Worm (Caenorhabditis elegans) whole organism, L2 larva: ENCODE results near the gene zyg-1.

Source experiments
- C34F6.9 ChIP-seq: fragments of 150-350 bp; optimal IDR thresholded peaks from 2 replicates; lab custom pipeline; 2014; ENCODE audit warnings: missing biosample characterization, missing genetic modification characterization
- F13H6.1 ChIP-seq: sonication (generic microtip); optimal IDR thresholded peaks from 2 replicates; lab custom pipeline; 2016; ENCODE audit warnings: missing genetic modification characterization, missing compliant biosample characterization
- Y55F3AM.14 ChIP-seq: fragments of 200-800 bp; sonication (Bioruptor generic); optimal IDR thresholded peaks from 2 replicates; lab custom pipeline; 2018; ENCODE audit warnings: mild to moderate bottlenecking, missing genetic modification characterization, missing compliant biosample characterization
- ZK546.5 ChIP-seq: sonication (generic microtip); optimal IDR thresholded peaks from 2 replicates; lab custom pipeline; 2017; ENCODE audit warnings: missing biosample characterization, missing genetic modification characterization
- alr-1 ChIP-seq: fragments of 150-350 bp; optimal IDR thresholded peaks from 2 replicates; lab custom pipeline; 2014; ENCODE audit warnings: missing biosample characterization, missing genetic modification characterization
- aly-2 ChIP-seq: fragments of 150-350 bp; optimal IDR thresholded peaks from 2 replicates; lab custom pipeline; 2014; ENCODE audit warnings: missing biosample characterization, missing genetic modification characterization
- ama-1 ChIP-seq: fragments of 150-350 bp; optimal IDR thresholded peaks from 2 replicates; lab custom pipeline; 2018; ENCODE audit warnings: inconsistent platforms
- blmp-1 ChIP-seq: sonication (generic microtip); optimal IDR thresholded peaks from 2 replicates; lab custom pipeline; 2017; ENCODE audit warnings: missing genetic modification characterization, mild to moderate bottlenecking, missing compliant biosample characterization, antibody characterized with exemption, moderate library complexity; ENCODE audit not compliant: insufficient read depth
- crh-2 ChIP-seq: sonication (generic microtip); optimal IDR thresholded peaks from 2 replicates; lab custom pipeline; 2017; ENCODE audit warnings: missing biosample characterization, missing genetic modification characterization
- dmd-4 ChIP-seq: sonication (generic microtip); optimal IDR thresholded peaks from 2 replicates; lab custom pipeline; 2017; ENCODE audit warnings: missing biosample characterization, missing genetic modification characterization
- egl-27 ChIP-seq: sonication (generic microtip); optimal IDR thresholded peaks from 3 replicates; lab custom pipeline; 2017; ENCODE audit warnings: missing biosample characterization, missing genetic modification reagents, missing genetic modification characterization
- elt-1 ChIP-seq: fragments of 150-350 bp; optimal IDR thresholded peaks from 2 replicates; lab custom pipeline; 2014; ENCODE audit warnings: missing biosample characterization, missing genetic modification characterization
- elt-3 ChIP-seq: sonication (generic microtip); optimal IDR thresholded peaks from 2 replicates; lab custom pipeline; 2017; ENCODE audit warnings: missing biosample characterization, missing genetic modification characterization
- fos-1 ChIP-seq: fragments of 150-350 bp; optimal IDR thresholded peaks from 2 replicates; lab custom pipeline; 2014; ENCODE audit warnings: missing biosample characterization, missing genetic modification characterization
- gmeb-1 ChIP-seq: fragments of 150-350 bp; optimal IDR thresholded peaks from 2 replicates; lab custom pipeline; 2014; ENCODE audit warnings: missing biosample characterization, missing genetic modification characterization
- lin-11 ChIP-seq: fragments of 150-350 bp; sonication (generic microtip); optimal IDR thresholded peaks from 2 replicates; lab custom pipeline; 2014; ENCODE audit warnings: missing biosample characterization, missing genetic modification characterization, inconsistent platforms, mixed read lengths
- lin-13 ChIP-seq: fragments of 150-350 bp; optimal IDR thresholded peaks from 2 replicates; lab custom pipeline; 2014; ENCODE audit warnings: missing biosample characterization, missing genetic modification reagents, missing genetic modification characterization
- lsy-2 ChIP-seq, 2 experiments: fragments of 150-350 bp in 1 of 2; sonication (generic microtip) in 1 of 2; optimal IDR thresholded peaks; 2 replicates each; lab custom pipeline; 2014 to 2017; ENCODE audit warnings: missing biosample characterization in 2 of 2, missing genetic modification characterization in 2 of 2
- mab-5 ChIP-seq: fragments of 150-350 bp; optimal IDR thresholded peaks from 2 replicates; lab custom pipeline; 2014; ENCODE audit warnings: missing biosample characterization, missing genetic modification characterization
- mbf-1 ChIP-seq: sonication (generic microtip); optimal IDR thresholded peaks from 2 replicates; lab custom pipeline; 2017; ENCODE audit warnings: missing biosample characterization, missing genetic modification characterization
- mdl-1 ChIP-seq, 2 experiments: fragments of 150-350 bp in 1 of 2; sonication (generic microtip) in 1 of 2; optimal IDR thresholded peaks; 2 replicates each; lab custom pipeline; 2017; ENCODE audit warnings: missing biosample characterization in 2 of 2, missing genetic modification characterization in 2 of 2
- nhr-10 ChIP-seq: sonication (generic microtip); optimal IDR thresholded peaks from 2 replicates; lab custom pipeline; 2017; ENCODE audit warnings: missing biosample characterization, missing genetic modification characterization
- nhr-11 ChIP-seq: fragments of 150-350 bp; optimal IDR thresholded peaks from 2 replicates; lab custom pipeline; 2014; ENCODE audit warnings: missing biosample characterization, missing genetic modification characterization
- nhr-12 ChIP-seq: fragments of 150-350 bp; optimal IDR thresholded peaks from 2 replicates; lab custom pipeline; 2014; ENCODE audit warnings: missing biosample characterization, missing genetic modification characterization
- nhr-129 ChIP-seq: fragments of 150-350 bp; optimal IDR thresholded peaks from 2 replicates; lab custom pipeline; 2014; ENCODE audit warnings: missing biosample characterization, missing genetic modification characterization
- nhr-21 ChIP-seq: fragments of 150-350 bp; optimal IDR thresholded peaks from 2 replicates; lab custom pipeline; 2014; ENCODE audit warnings: missing biosample characterization, missing genetic modification characterization
- nhr-23 ChIP-seq: fragments of 150-350 bp; optimal IDR thresholded peaks from 2 replicates; lab custom pipeline; 2014; ENCODE audit warnings: missing biosample characterization, missing genetic modification reagents, missing genetic modification characterization
- nhr-237 ChIP-seq: fragments of 150-350 bp; optimal IDR thresholded peaks from 2 replicates; lab custom pipeline; 2014; ENCODE audit warnings: missing biosample characterization, missing genetic modification characterization
- nhr-25 ChIP-seq: fragments of 150-350 bp; sonication (generic microtip); optimal IDR thresholded peaks from 3 replicates; lab custom pipeline; 2014; ENCODE audit warnings: missing biosample characterization, missing genetic modification characterization
- nhr-6 ChIP-seq: fragments of 150-350 bp; optimal IDR thresholded peaks from 2 replicates; lab custom pipeline; 2014; ENCODE audit warnings: missing biosample characterization, missing genetic modification characterization
- nhr-77 ChIP-seq: fragments of 150-350 bp; optimal IDR thresholded peaks from 2 replicates; lab custom pipeline; 2014; ENCODE audit warnings: missing biosample characterization, missing genetic modification characterization
- peb-1 ChIP-seq: fragments of 150-350 bp; optimal IDR thresholded peaks from 2 replicates; lab custom pipeline; 2014; ENCODE audit warnings: missing biosample characterization, missing genetic modification characterization
- sem-4 ChIP-seq: fragments of 150-350 bp; optimal IDR thresholded peaks from 2 replicates; lab custom pipeline; 2014; ENCODE audit warnings: missing biosample characterization, missing genetic modification reagents, missing genetic modification characterization
- sma-3 ChIP-seq: sonication (generic microtip); optimal IDR thresholded peaks from 2 replicates; lab custom pipeline; 2016; ENCODE audit warnings: missing genetic modification reagents, missing genetic modification characterization, missing compliant biosample characterization
- sma-9 ChIP-seq, 2 experiments: fragments of 150-350 bp in 1 of 2; sonication (generic microtip) in 1 of 2; optimal IDR thresholded peaks; 2 replicates each; lab custom pipeline; 2014 to 2016; ENCODE audit warnings: missing genetic modification characterization in 2 of 2, mild to moderate bottlenecking in 1 of 2, missing biosample characterization in 1 of 2, missing compliant biosample characterization in 1 of 2, missing genetic modification reagents in 1 of 2, moderate library complexity in 1 of 2
- snpc-4 ChIP-seq: fragments of 150-350 bp; optimal IDR thresholded peaks from 2 replicates; lab custom pipeline; 2014; ENCODE audit warnings: missing biosample characterization, missing genetic modification characterization
- unc-39 ChIP-seq: fragments of 150-350 bp; optimal IDR thresholded peaks from 2 replicates; lab custom pipeline; 2014; ENCODE audit warnings: missing biosample characterization, missing genetic modification characterization
- unc-55 ChIP-seq: fragments of 150-350 bp; sonication (generic microtip); optimal IDR thresholded peaks from 3 replicates; lab custom pipeline; 2014; ENCODE audit warnings: missing biosample characterization, missing genetic modification reagents, missing genetic modification characterization
- zag-1 ChIP-seq: fragments of 150-350 bp; optimal IDR thresholded peaks from 2 replicates; lab custom pipeline; 2014; ENCODE audit warnings: missing biosample characterization, missing genetic modification characterization
- ztf-1 ChIP-seq: fragments of 200-800 bp; sonication (Bioruptor generic); conservative IDR thresholded peaks from 2 replicates; pipeline ENCODE4 v1.3.6; 2022; ENCODE audit warnings: missing genetic modification characterization, missing compliant biosample characterization
- ztf-11 ChIP-seq: sonication (generic microtip); optimal IDR thresholded peaks from 2 replicates; lab custom pipeline; 2017; ENCODE audit warnings: missing biosample characterization, missing genetic modification characterization

The zyg-1 gene

DNA sequence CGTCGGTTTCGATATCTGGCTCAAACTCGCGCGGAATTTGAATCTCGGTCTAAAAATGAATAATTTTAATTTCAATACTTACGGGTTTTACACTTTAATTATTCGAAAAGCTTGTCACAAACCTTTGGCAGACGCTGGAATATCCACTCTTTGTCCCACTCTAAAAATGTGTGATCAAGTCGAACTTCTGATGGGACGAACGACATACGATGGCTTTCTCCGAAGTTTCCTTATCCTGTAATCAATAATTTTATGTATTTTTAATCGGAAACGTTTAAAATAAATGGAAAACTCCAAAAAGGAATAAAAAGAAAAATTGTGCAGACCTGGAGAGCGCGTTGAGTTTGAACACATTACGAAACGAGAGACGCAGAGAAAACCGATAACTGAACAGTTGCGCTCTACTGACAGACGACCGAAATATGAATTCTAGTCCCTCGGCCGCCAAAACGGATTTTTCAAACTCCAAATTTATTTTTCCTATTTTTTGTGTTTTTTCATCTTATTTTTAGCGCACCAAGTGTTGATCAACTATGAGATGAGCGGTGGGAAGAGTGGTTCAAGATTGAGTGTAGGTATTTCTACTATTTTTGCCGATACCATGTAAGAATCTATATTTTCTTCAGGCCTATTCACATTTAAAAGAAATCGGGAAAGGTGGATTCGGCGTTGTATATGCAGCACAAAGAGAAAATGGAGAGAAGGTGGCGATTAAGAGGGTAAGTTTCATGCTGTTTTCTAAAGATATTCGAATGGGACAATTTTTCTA lies at the start of gene zyg-1, which contains the start of the genes sam-4 and F59E12.17:
Gene zyg-1, plus strand, starts transcription at position 513 of the 769 bp plus-strand sequence.
Gene sam-4, minus strand, starts transcription at position 51 of the 769 bp plus-strand sequence.
Gene F59E12.17, minus strand, starts transcription at position 235 of the 769 bp plus-strand sequence.
- TF ChIP-seq nhr-21 (tag; lab: Kevin White, UChicago): no peak
- peak; percentile 56 for TF ChIP-seq crh-2 (tag; lab: Kevin White, UChicago)
- TF ChIP-seq gmeb-1 (tag; lab: Kevin White, UChicago): peak; percentile 53
- TF ChIP-seq lsy-2 (tag; optimal IDR thresholded peaks at IDR 0.05; lab: Kevin White, UChicago): peak in 1 of 2 experiments; percentile 81
- no peak for TF ChIP-seq nhr-6 (tag; lab: Kevin White, UChicago)
- peak; percentile 93 for TF ChIP-seq unc-55 (GFP tag; lab: Kevin White, UChicago)
- TF ChIP-seq mab-5 (tag; lab: Kevin White, UChicago): no peak
- peak; percentile 42 for TF ChIP-seq sma-3
- peak; percentile 78 for TF ChIP-seq nhr-129 (tag; lab: Kevin White, UChicago)
- TF ChIP-seq fos-1 (tag; lab: Kevin White, UChicago): peak; percentile 41
- peak; percentile 20 for TF ChIP-seq F13H6.1 (tag; lab: Kevin White, UChicago)
- peak; percentile 20 for TF ChIP-seq snpc-4 (tag; lab: Kevin White, UChicago)
- peak; percentile 84 for TF ChIP-seq C34F6.9 (tag; lab: Kevin White, UChicago)
- no peak for TF ChIP-seq ZK546.5 (tag; lab: Kevin White, UChicago)

DNA sequence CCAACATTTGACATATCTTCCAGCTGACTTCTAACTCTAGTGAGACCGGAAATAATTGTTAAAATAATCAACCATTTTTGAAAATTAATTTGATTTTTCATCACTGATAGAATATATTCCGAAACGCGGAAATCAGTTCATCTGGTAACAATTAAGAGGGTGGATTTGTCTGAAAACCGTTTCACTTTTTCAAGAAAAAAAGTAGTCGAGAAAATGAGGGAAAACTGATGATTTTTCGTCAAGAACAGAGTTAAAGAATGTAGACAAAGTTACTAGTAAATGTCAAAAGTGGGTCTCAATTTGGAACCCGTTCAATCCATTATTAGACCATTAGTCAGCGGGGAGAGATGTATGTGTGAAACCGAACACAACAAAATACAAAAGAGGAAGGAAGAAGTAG lies 46.4 kb upstream of the zyg-1 start, which contains the start of gene C17G10.6:
Gene C17G10.6, minus strand, starts transcription at position 101 of the 400 bp plus-strand sequence.
- TF ChIP-seq nhr-11 (no peak), sma-3 (no peak), peb-1 (tag; lab: Kevin White, UChicago) (no peak), aly-2 (tag; lab: Kevin White, UChicago) (no peak), mdl-1 (tag; optimal IDR thresholded peaks at IDR 0.05; lab: Kevin White, UChicago) (no peak), zag-1 (tag; lab: Kevin White, UChicago) (no peak), ztf-1 (GFP tag; lab: Robert Waterston, UW) (no peak), nhr-12 (tag; lab: Kevin White, UChicago) (no peak), ama-1 (no peak), lin-13 (no peak), nhr-10 (tag; lab: Kevin White, UChicago) (no peak), F13H6.1 (tag; lab: Kevin White, UChicago) (no peak), nhr-77 (tag; lab: Kevin White, UChicago) (no peak), nhr-25 (tag; lab: Kevin White, UChicago) (no peak), egl-27 (tag; lab: Kevin White, UChicago) (no peak), elt-1 (no peak), fos-1 (tag; lab: Kevin White, UChicago) (no peak), mbf-1 (no peak)

DNA sequence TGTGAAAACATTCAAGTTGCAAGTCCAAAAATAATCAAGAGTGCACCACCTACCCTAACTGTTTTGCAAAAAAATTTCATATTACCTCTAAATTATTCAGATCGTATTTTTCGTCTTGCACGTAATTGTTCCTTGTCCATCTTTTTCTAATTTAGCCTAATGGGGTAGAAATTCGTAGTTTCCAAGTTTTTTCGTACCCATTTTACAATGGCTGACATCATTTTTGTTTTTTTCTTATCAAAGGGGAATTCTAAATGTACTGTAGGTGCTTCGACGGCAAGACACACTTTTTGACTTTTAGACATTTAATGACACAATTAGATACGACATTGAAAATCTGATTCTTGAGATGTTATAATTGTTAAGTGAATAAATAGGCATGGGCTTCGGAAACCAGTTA lies 45.1 kb upstream of the zyg-1 start:
- TF ChIP-seq nhr-237 (tag; lab: Kevin White, UChicago): no peak

DNA sequence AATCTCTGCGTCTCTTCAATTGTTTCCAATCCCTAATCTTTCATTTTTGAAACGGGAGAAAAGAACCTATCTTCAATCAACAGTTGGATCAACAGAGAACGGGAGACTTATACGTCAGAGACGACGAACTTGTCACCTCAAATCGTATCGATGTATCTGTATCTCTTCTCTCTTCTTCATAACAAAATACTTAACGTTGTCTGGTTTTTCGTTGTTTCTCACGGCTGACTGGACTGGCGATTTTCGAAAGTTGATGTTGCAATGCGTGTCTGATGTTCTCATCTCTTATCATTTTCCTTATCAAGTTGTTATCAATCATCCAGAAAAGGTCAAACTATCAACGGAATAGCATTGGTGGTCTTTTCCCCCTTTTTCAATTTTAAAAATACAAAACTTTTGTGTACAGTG lies 44.0 kb upstream of the zyg-1 start:
- TF ChIP-seq F13H6.1 (tag; lab: Kevin White, UChicago) (peak; percentile 10), snpc-4 (tag; lab: Kevin White, UChicago) (no peak), nhr-23 (no peak), nhr-6 (tag; lab: Kevin White, UChicago) (peak; percentile 37), nhr-21 (tag; lab: Kevin White, UChicago) (peak; percentile 92), lin-13 (no peak), sma-3 (peak; percentile 92), sma-9 (GFP tag; optimal IDR thresholded peaks at IDR 0.05; lab: Kevin White, UChicago) (peak; percentile 97), sma-9 (tag; optimal IDR thresholded peaks at IDR 0.05; lab: Kevin White, UChicago) (peak; percentile 63), blmp-1 (tag; lab: Kevin White, UChicago) (peak; percentile 72), gmeb-1 (tag; lab: Kevin White, UChicago) (peak; percentile 61), alr-1 (no peak), nhr-12 (tag; lab: Kevin White, UChicago) (no peak), ama-1 (no peak), nhr-77 (tag; lab: Kevin White, UChicago) (no peak), mbf-1 (no peak), peb-1 (tag; lab: Kevin White, UChicago) (no peak), mdl-1 (tag; optimal IDR thresholded peaks at IDR 0.05; lab: Kevin White, UChicago) (peak; percentile 39 to 59), dmd-4 (tag; lab: Kevin White, UChicago) (no peak), lsy-2 (tag; optimal IDR thresholded peaks at IDR 0.05; lab: Kevin White, UChicago) (peak in 1 of 2 experiments; percentile 51), elt-1 (no peak), Y55F3AM.14 (GFP tag; lab: Kevin White, UChicago) (peak; percentile 6), lin-11 (tag; lab: Kevin White, UChicago) (no peak), nhr-10 (tag; lab: Kevin White, UChicago) (no peak), C34F6.9 (tag; lab: Kevin White, UChicago) (peak; percentile 56), mab-5 (tag; lab: Kevin White, UChicago) (no peak), elt-3 (tag; lab: Kevin White, UChicago) (no peak), egl-27 (tag; lab: Kevin White, UChicago) (peak; percentile 82), unc-55 (GFP tag; lab: Kevin White, UChicago) (no peak), aly-2 (tag; lab: Kevin White, UChicago) (no peak), sem-4 (tag; lab: Kevin White, UChicago) (peak; percentile 64), unc-39 (no peak), nhr-25 (tag; lab: Kevin White, UChicago) (peak; percentile 92), ztf-11 (tag; lab: Kevin White, UChicago) (no peak)
